Worm (Caenorhabditis elegans): ENCODE data around the gene C44H9.7.

C44H9.7 gene

DNA sequence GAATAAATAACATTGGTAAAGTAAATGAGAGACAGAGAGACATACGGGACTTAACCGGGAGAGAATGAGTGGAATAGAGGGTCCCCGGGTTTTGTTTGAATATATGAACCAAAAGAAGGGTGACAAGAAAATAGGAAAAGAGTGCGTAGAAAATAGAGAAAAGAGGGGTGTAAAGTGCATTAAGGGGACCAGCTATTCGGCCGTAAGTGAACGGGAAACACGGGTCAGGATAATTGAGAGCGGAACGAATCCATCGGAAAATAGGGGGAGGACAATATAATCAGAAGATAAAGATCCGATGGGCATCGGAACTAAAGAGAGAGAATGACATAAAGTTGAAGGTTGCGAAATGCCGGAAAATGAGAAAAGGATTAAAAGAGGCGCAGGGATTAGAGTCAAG, 42.7 kb upstream of the C44H9.7 start:
- TF ChIP-seq cebp-1 (GFP tag; IDR thresholded peaks at IDR 0.05): 0 out of 2 replicates have a peak, but pooled peaks have one; percentile 25
- no peak for TF ChIP-seq cebp-1 (tag; optimal IDR thresholded peaks at IDR 0.05)
- TF ChIP-seq egl-44 (GFP tag; IDR thresholded peaks at IDR 0.05): no peak

DNA sequence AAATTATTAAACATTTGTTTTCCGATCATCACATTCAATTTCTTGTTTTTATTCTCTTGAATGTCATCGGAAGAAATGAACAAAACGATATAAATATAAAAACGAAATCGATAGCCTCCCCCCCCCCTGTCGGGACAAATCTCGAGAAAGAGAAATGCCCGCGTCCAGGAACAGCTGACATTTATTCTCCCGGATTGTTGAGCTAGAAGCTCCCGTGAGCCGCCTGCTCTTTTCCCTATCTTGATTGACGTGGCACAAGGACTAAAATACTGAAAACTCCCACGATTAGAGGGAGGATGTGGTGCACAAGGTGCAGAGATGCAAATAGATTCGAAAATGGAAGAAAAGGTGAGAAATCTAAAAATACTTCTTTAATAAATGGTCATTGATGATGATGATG, 42.2 kb upstream of the C44H9.7 start:
- TF ChIP-seq ZK185.1 (tag; optimal IDR thresholded peaks at IDR 0.05; ENCODE audit: poor library complexity, severe bottlenecking): no peak
- TF ChIP-seq T07F8.4 (tag; optimal IDR thresholded peaks at IDR 0.05): no peak
- no peak for TF ChIP-seq ama-1 (optimal IDR thresholded peaks at IDR 0.05)
- TF ChIP-seq ama-1 (GFP tag; optimal IDR thresholded peaks at IDR 0.05): no peak
- no peak for TF ChIP-seq snpc-1.3 (tag; optimal IDR thresholded peaks at IDR 0.05; ENCODE audit: insufficient read depth)
- no peak for TF ChIP-seq aptf-2 (GFP tag; conservative IDR thresholded peaks at IDR 0.05)
- TF ChIP-seq ztf-6 (GFP tag; IDR thresholded peaks at IDR 0.05): no peak
- TF ChIP-seq aptf-3 (GFP tag; IDR thresholded peaks at IDR 0.05): no peak
- no peak for TF ChIP-seq let-526 (GFP tag; IDR thresholded peaks at IDR 0.05)
- no peak for TF ChIP-seq madf-8 (GFP tag; conservative IDR thresholded peaks at IDR 0.05)
- TF ChIP-seq ekl-4 (GFP tag; IDR thresholded peaks at IDR 0.05): no peak
- no peak for TF ChIP-seq B0035.1 (tag; optimal IDR thresholded peaks at IDR 0.05)
- TF ChIP-seq madf-3 (GFP tag; IDR thresholded peaks at IDR 0.05): no peak
- no peak for TF ChIP-seq K12H6.12 (tag; optimal IDR thresholded peaks at IDR 0.05)
- no peak for TF ChIP-seq somi-1 (GFP tag; optimal IDR thresholded peaks at IDR 0.05)
- no peak for TF ChIP-seq ccch-3 (GFP tag; optimal IDR thresholded peaks at IDR 0.05)
- TF ChIP-seq ztf-22 (GFP tag; optimal IDR thresholded peaks at IDR 0.05): no peak

ce11 chrV:12895772-12896171, 41.1 kb upstream of the C44H9.7 start, which contains the start of gene ttbk-7:
ttbk-7 (minus strand) TSS chrV:12895872.
- no peak for TF ChIP-seq somi-1 (GFP tag; optimal IDR thresholded peaks at IDR 0.05)
- no peak for TF ChIP-seq repo-1 (tag; optimal IDR thresholded peaks at IDR 0.05)
- no peak for TF ChIP-seq nhr-179 (tag; optimal IDR thresholded peaks at IDR 0.05)
- TF ChIP-seq F55B11.4 (tag; optimal IDR thresholded peaks at IDR 0.05; ENCODE audit: borderline replicate concordance, insufficient read depth): no peak
- TF ChIP-seq F33H1.4 (GFP tag; IDR thresholded peaks at IDR 0.05): no peak
- no peak for TF ChIP-seq T26A5.8 (tag; optimal IDR thresholded peaks at IDR 0.05)
- TF ChIP-seq nhr-90 (tag; optimal IDR thresholded peaks at IDR 0.05): no peak

ce11 chrV:12885860-12886259, 31.2 kb upstream of the C44H9.7 start, which contains the start of gene glb-24:
glb-24 (minus strand) TSS chrV:12885960.
- TF ChIP-seq madf-6 (GFP tag; IDR thresholded peaks at IDR 0.05) (no peak), T07F8.4 (tag; optimal IDR thresholded peaks at IDR 0.05) (no peak), snpc-1.3 (tag; optimal IDR thresholded peaks at IDR 0.05; ENCODE audit: insufficient read depth) (no peak), egrh-3 (GFP tag; IDR thresholded peaks at IDR 0.05) (no peak), attf-6 (GFP tag; IDR thresholded peaks at IDR 0.05) (no peak), F33H1.4 (GFP tag; IDR thresholded peaks at IDR 0.05) (no peak)

- TF ChIP-seq nhr-90 (tag; optimal IDR thresholded peaks at IDR 0.05): no peak
- TF ChIP-seq ztf-3 (GFP tag; optimal IDR thresholded peaks at IDR 0.05): no peak
- no peak for TF ChIP-seq efl-1 (GFP tag; optimal IDR thresholded peaks at IDR 0.05)
- TF ChIP-seq ets-4 (GFP tag; optimal IDR thresholded peaks at IDR 0.05): no peak
- TF ChIP-seq snpc-3.4 (tag; optimal IDR thresholded peaks at IDR 0.05): no peak
- TF ChIP-seq dpff-1 (tag; optimal IDR thresholded peaks at IDR 0.05): no peak
- no peak for TF ChIP-seq egl-44 (GFP tag; IDR thresholded peaks at IDR 0.05)
- no peak for TF ChIP-seq lsy-27 (tag; optimal IDR thresholded peaks at IDR 0.05; ENCODE audit: borderline replicate concordance, insufficient read depth)
Measured at ce11 chrV:12882370-12882769, 27.7 kb upstream of the C44H9.7 start.
